Worm (Caenorhabditis elegans): ENCODE measurements around the gene unc-79.

- TF ChIP-seq skn-1 (tag; optimal IDR thresholded peaks at IDR 0.05) (no peak), snpc-4 (tag; optimal IDR thresholded peaks at IDR 0.05) (no peak), nhr-23 (tag; optimal IDR thresholded peaks at IDR 0.05) (no peak), unc-39 (tag; optimal IDR thresholded peaks at IDR 0.05) (no peak), elt-1 (tag; optimal IDR thresholded peaks at IDR 0.05) (no peak), ama-1 (optimal IDR thresholded peaks at IDR 0.05) (no peak), ztf-4 (tag; optimal IDR thresholded peaks at IDR 0.05) (no peak), ztf-11 (tag; optimal IDR thresholded peaks at IDR 0.05) (no peak), ceh-82 (tag; optimal IDR thresholded peaks at IDR 0.05) (no peak), unc-62 (GFP tag; optimal IDR thresholded peaks at IDR 0.05) (no peak), nhr-237 (tag; optimal IDR thresholded peaks at IDR 0.05) (no peak), nhr-11 (tag; optimal IDR thresholded peaks at IDR 0.05) (no peak), alr-1 (tag; optimal IDR thresholded peaks at IDR 0.05) (no peak), blmp-1 (tag; optimal IDR thresholded peaks at IDR 0.05; ENCODE audit: insufficient read depth) (no peak)
Observed at ce11 chrIII:4113594-4113993, 47.2 kb downstream of the unc-79 start.
